Worm (Caenorhabditis elegans): ENCODE data around the gene Y62H9A.4.

Y62H9A.4 gene

ce11 chrX:11885577-11885976 is 5.7 kb downstream of the Y62H9A.4 start, which contains the start of gene Y62H9A.7:
Gene Y62H9A.7, minus strand, starts transcription at chrX:11885677.
- TF ChIP-seq nhr-11 (tag; optimal IDR thresholded peaks at IDR 0.05) (no peak), lim-6 (tag; optimal IDR thresholded peaks at IDR 0.05) (no peak), pros-1 (tag; optimal IDR thresholded peaks at IDR 0.05) (no peak), sdc-2 (tag; optimal IDR thresholded peaks at IDR 0.05) (no peak), ceh-48 (tag; optimal IDR thresholded peaks at IDR 0.05) (no peak), ceh-18 (tag; optimal IDR thresholded peaks at IDR 0.05) (no peak), sox-2 (GFP tag; IDR thresholded peaks at IDR 0.05) (no peak)

ce11 chrX:11892328-11892727 is 12.4 kb downstream of the Y62H9A.4 start, which contains the start of gene Y62H9A.8:
Gene Y62H9A.8, minus strand, starts transcription at chrX:11892428.
- no peak for TF ChIP-seq unc-86 (tag; optimal IDR thresholded peaks at IDR 0.05)
- no peak for TF ChIP-seq pag-3 (tag; optimal IDR thresholded peaks at IDR 0.05; ENCODE audit: borderline replicate concordance)
- no peak for TF ChIP-seq ama-1 (optimal IDR thresholded peaks at IDR 0.05)
- no peak for TF ChIP-seq F13H6.1 (tag; optimal IDR thresholded peaks at IDR 0.05)
- TF ChIP-seq pha-2 (tag; optimal IDR thresholded peaks at IDR 0.05) = no peak
- TF ChIP-seq sdc-2 (tag; optimal IDR thresholded peaks at IDR 0.05) = no peak
- no peak for TF ChIP-seq T23F11.4 (GFP tag; optimal IDR thresholded peaks at IDR 0.05)

DNA sequence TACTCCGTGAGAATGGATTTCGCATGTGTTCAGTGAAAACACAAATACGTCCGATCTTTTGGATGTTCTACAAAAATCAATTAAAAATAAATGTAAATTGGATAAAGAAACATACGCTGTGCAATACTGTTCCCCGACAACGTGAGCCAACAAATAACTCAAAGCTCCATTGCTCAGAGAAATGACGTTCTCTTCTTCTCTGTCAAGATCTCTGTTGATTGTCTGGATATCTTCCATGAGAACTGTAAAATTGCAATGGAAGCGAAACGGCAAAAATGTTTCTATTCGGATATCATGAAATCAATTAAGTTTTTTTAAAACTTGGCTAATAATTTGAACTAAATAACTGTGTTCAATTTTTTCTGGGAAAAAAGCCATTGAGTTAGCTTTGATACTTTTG is 16.8 kb downstream of the Y62H9A.4 start:
- TF ChIP-seq C08G9.2 (tag; optimal IDR thresholded peaks at IDR 0.05) = no peak
- no peak for TF ChIP-seq Y22D7AL.16 (tag; optimal IDR thresholded peaks at IDR 0.05)
- no peak for TF ChIP-seq ttx-3 (tag; optimal IDR thresholded peaks at IDR 0.05)
- no peak for TF ChIP-seq ceh-19 (GFP tag; optimal IDR thresholded peaks at IDR 0.05)
- no peak for TF ChIP-seq syd-9 (tag; optimal IDR thresholded peaks at IDR 0.05)
- no peak for TF ChIP-seq ceh-6 (GFP tag; optimal IDR thresholded peaks at IDR 0.05)

- TF ChIP-seq sox-2 (GFP tag; IDR thresholded peaks at IDR 0.05) (no peak), tbx-2 (tag; optimal IDR thresholded peaks at IDR 0.05) (no peak), pat-9 (tag; optimal IDR thresholded peaks at IDR 0.05) (no peak), K09A11.1 (tag; optimal IDR thresholded peaks at IDR 0.05; ENCODE audit: insufficient read depth) (no peak), hlh-15 (tag; optimal IDR thresholded peaks at IDR 0.05) (no peak), lin-11 (tag; optimal IDR thresholded peaks at IDR 0.05) (no peak), che-1 (tag; optimal IDR thresholded peaks at IDR 0.05) (no peak), ttx-3 (tag; optimal IDR thresholded peaks at IDR 0.05) (no peak), pha-4 (tag; optimal IDR thresholded peaks at IDR 0.05) (no peak), K02D7.2 (tag; optimal IDR thresholded peaks at IDR 0.05) (no peak), ceh-48 (tag; optimal IDR thresholded peaks at IDR 0.05) (no peak), nhr-11 (tag; optimal IDR thresholded peaks at IDR 0.05) (no peak), F13H6.1 (tag; optimal IDR thresholded peaks at IDR 0.05) (no peak), ztf-16 (tag; optimal IDR thresholded peaks at IDR 0.05) (no peak), mec-3 (tag; optimal IDR thresholded peaks at IDR 0.05; ENCODE audit: borderline replicate concordance) (no peak), elt-4 (tag; optimal IDR thresholded peaks at IDR 0.05) (no peak), pax-1 (tag; optimal IDR thresholded peaks at IDR 0.05) (no peak), ceh-14 (tag; optimal IDR thresholded peaks at IDR 0.05) (no peak), hlh-8 (tag; optimal IDR thresholded peaks at IDR 0.05) (no peak)
Measured at ce11 chrX:11898040-11898439, 18.1 kb downstream of the Y62H9A.4 start, which contains the start of gene Y62H9A.9. Gene Y62H9A.9, minus strand, starts transcription at chrX:11898140.

DNA sequence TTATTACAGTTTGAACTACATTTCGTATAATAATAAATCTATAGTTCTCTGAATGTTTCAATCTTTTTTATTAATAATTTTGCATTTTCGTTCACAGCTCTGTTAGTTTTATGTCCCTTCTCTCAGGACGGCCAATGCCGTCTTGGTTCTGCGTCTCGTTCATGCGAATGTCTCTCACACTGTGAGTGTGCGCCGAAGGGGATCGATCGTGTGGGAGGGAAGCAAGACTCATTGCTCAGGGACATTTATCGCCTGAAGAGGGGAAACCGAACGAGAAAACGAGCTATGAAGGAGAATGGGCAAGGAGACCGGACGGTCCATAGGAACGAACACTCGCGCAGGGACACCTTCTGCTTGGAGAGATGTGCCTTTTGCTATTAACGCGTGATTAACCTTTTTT is 19.1 kb downstream of the Y62H9A.4 start:
- TF ChIP-seq sdc-2 (tag; optimal IDR thresholded peaks at IDR 0.05) (peak; percentile 97), unc-42 (tag; optimal IDR thresholded peaks at IDR 0.05) (peak; percentile 28), ceh-31 (tag; optimal IDR thresholded peaks at IDR 0.05) (peak; percentile 46), pros-1 (tag; optimal IDR thresholded peaks at IDR 0.05) (no peak)
